Worm (Caenorhabditis elegans): Measurements from ENCODE around the gene acr-17.

Gene acr-17

DNA sequence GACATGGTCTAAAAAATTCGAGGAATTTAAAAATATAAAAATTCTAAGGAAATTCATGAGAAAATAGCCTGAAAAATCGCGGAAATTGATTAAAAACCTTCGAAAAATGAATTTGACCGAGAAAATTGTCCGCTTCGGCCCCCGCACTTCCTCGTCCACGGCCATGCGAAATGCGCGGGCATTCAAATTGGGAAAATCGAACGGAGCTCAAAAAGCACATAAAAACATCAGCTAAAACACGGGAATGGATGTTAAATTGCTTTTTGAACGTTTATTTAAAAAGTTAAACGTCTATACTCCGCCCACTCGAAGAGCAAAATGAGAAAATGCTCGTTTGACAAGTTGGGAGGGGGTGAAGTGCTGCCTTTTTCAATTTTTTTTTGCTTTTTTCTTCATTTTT lies 5.4 kb upstream of the acr-17 start, which contains the start of gene F53E10.6:
Gene F53E10.6, minus strand, starts transcription at position 8 of the 400 bp plus-strand sequence.
- TF ChIP-seq ceh-30 (tag; optimal IDR thresholded peaks at IDR 0.05) (no peak), unc-42 (tag; optimal IDR thresholded peaks at IDR 0.05) (peak; percentile 24), hlh-30 (tag; optimal IDR thresholded peaks at IDR 0.05; ENCODE audit: insufficient read depth) (no peak), syd-9 (tag; optimal IDR thresholded peaks at IDR 0.05) (no peak), ttx-3 (tag; optimal IDR thresholded peaks at IDR 0.05) (no peak), ceh-22 (tag; optimal IDR thresholded peaks at IDR 0.05) (no peak), ztf-16 (tag; optimal IDR thresholded peaks at IDR 0.05) (no peak), che-1 (tag; optimal IDR thresholded peaks at IDR 0.05) (no peak), tbx-2 (tag; optimal IDR thresholded peaks at IDR 0.05) (peak; percentile 63), lim-6 (tag; optimal IDR thresholded peaks at IDR 0.05) (no peak), madf-2 (tag; optimal IDR thresholded peaks at IDR 0.05) (no peak), zip-5 (tag; optimal IDR thresholded peaks at IDR 0.05) (peak; percentile 63), pha-4 (tag; optimal IDR thresholded peaks at IDR 0.05) (no peak), ceh-2 (tag; optimal IDR thresholded peaks at IDR 0.05) (peak; percentile 75), tbx-7 (tag; optimal IDR thresholded peaks at IDR 0.05) (peak; percentile 58), fkh-10 (GFP tag; optimal IDR thresholded peaks at IDR 0.05) (no peak), ceh-48 (tag; optimal IDR thresholded peaks at IDR 0.05) (no peak), ref-2 (tag; optimal IDR thresholded peaks at IDR 0.05) (peak; percentile 19), hlh-15 (tag; optimal IDR thresholded peaks at IDR 0.05) (no peak), gmeb-2 (tag; optimal IDR thresholded peaks at IDR 0.05) (no peak), K09A11.1 (tag; optimal IDR thresholded peaks at IDR 0.05; ENCODE audit: insufficient read depth) (no peak), odd-2 (tag; optimal IDR thresholded peaks at IDR 0.05) (no peak), K02D7.2 (tag; optimal IDR thresholded peaks at IDR 0.05) (no peak), ceh-6 (GFP tag; optimal IDR thresholded peaks at IDR 0.05) (no peak), nhr-11 (tag; optimal IDR thresholded peaks at IDR 0.05) (no peak), pag-3 (tag; optimal IDR thresholded peaks at IDR 0.05; ENCODE audit: borderline replicate concordance) (no peak), pat-9 (tag; optimal IDR thresholded peaks at IDR 0.05) (no peak), ceh-19 (GFP tag; optimal IDR thresholded peaks at IDR 0.05) (no peak), hlh-6 (tag; optimal IDR thresholded peaks at IDR 0.05) (no peak), ceh-14 (tag; optimal IDR thresholded peaks at IDR 0.05) (no peak), sox-4 (tag; optimal IDR thresholded peaks at IDR 0.05) (no peak), fkh-6 (tag; optimal IDR thresholded peaks at IDR 0.05) (no peak), ahr-1 (tag; optimal IDR thresholded peaks at IDR 0.05) (no peak), pax-1 (tag; optimal IDR thresholded peaks at IDR 0.05) (no peak), F13H6.1 (tag; optimal IDR thresholded peaks at IDR 0.05) (no peak), pqm-1 (tag; optimal IDR thresholded peaks at IDR 0.05) (no peak), ceh-31 (tag; optimal IDR thresholded peaks at IDR 0.05) (peak; percentile 88), pha-2 (tag; optimal IDR thresholded peaks at IDR 0.05) (no peak), Y22D7AL.16 (tag; optimal IDR thresholded peaks at IDR 0.05) (no peak), rnt-1 (tag; optimal IDR thresholded peaks at IDR 0.05) (peak; percentile 4), unc-55 (GFP tag; optimal IDR thresholded peaks at IDR 0.05) (no peak), nfya-1 (tag; optimal IDR thresholded peaks at IDR 0.05) (no peak), unc-86 (tag; optimal IDR thresholded peaks at IDR 0.05) (no peak), eyg-1 (tag; optimal IDR thresholded peaks at IDR 0.05) (no peak), ceh-18 (tag; optimal IDR thresholded peaks at IDR 0.05) (no peak), mec-3 (tag; optimal IDR thresholded peaks at IDR 0.05; ENCODE audit: borderline replicate concordance) (peak; percentile 39), ceh-24 (tag; optimal IDR thresholded peaks at IDR 0.05) (no peak), ceh-34 (tag; optimal IDR thresholded peaks at IDR 0.05) (peak; percentile 28), T23F11.4 (GFP tag; optimal IDR thresholded peaks at IDR 0.05) (no peak), elt-4 (tag; optimal IDR thresholded peaks at IDR 0.05) (no peak), elt-2 (tag; optimal IDR thresholded peaks at IDR 0.05) (peak; percentile 39), sox-2 (GFP tag; IDR thresholded peaks at IDR 0.05) (no peak), nhr-232 (tag; optimal IDR thresholded peaks at IDR 0.05) (no peak), ceh-45 (GFP tag; IDR thresholded peaks at IDR 0.05) (no peak), ets-4 (tag; optimal IDR thresholded peaks at IDR 0.05) (peak; percentile 76)

Data from whole organism, late embryonic.